Worm (Caenorhabditis elegans) whole organism, L1 larva: ENCODE measurements around the gene C07C7.3.

Experiments
- C16A3.4 ChIP-seq: fragments of 150-350 bp; optimal IDR thresholded peaks from 2 replicates; lab custom pipeline; 2014; ENCODE audit warnings: missing biosample characterization, missing genetic modification characterization
- aha-1 ChIP-seq: fragments of 150-350 bp; optimal IDR thresholded peaks from 2 replicates; lab custom pipeline; 2014; ENCODE audit warnings: missing biosample characterization, missing genetic modification characterization
- ama-1 ChIP-seq: fragments of 150-350 bp; optimal IDR thresholded peaks from 2 replicates; lab custom pipeline; 2014
- blmp-1 ChIP-seq: fragments of 150-350 bp; optimal IDR thresholded peaks from 2 replicates; lab custom pipeline; 2014; ENCODE audit warnings: missing biosample characterization, missing genetic modification characterization
- ceh-63 ChIP-seq: fragments of 200-800 bp; sonication (Bioruptor generic); optimal IDR thresholded peaks from 2 replicates; lab custom pipeline; 2018; ENCODE audit warnings: mild to moderate bottlenecking, missing genetic modification characterization, missing compliant biosample characterization
- ceh-88 ChIP-seq: fragments of 200-800 bp; sonication (Bioruptor generic); IDR thresholded peaks from 2 replicates; pipeline ENCODE4 v1.3.6; 2022; ENCODE audit warnings: missing genetic modification characterization, missing compliant biosample characterization
- ceh-90 ChIP-seq: sonication (generic microtip); optimal IDR thresholded peaks from 2 replicates; lab custom pipeline; 2016; ENCODE audit warnings: missing genetic modification characterization, missing compliant biosample characterization
- ces-1 ChIP-seq: fragments of 150-350 bp; optimal IDR thresholded peaks from 2 replicates; lab custom pipeline; 2014; ENCODE audit warnings: missing biosample characterization, missing genetic modification reagents, missing genetic modification characterization
- dpl-1 ChIP-seq, 3 experiments: fragments of 150-350 bp in 2 of 3; sonication (generic microtip) in 1 of 3; optimal IDR thresholded peaks; 2 replicates each; lab custom pipeline; 2014 to 2017; ENCODE audit warnings: missing biosample characterization in 3 of 3, missing genetic modification characterization in 3 of 3, missing genetic modification reagents in 3 of 3
- egl-27 ChIP-seq, 2 experiments: fragments of 150-350 bp in 1 of 2; sonication (generic microtip); optimal IDR thresholded peaks; 3 replicates each; lab custom pipeline; 2017 to 2018; ENCODE audit warnings: missing biosample characterization in 2 of 2, missing genetic modification characterization in 2 of 2, missing genetic modification reagents in 2 of 2
- elt-2 ChIP-seq: sonication (generic microtip); optimal IDR thresholded peaks from 2 replicates; lab custom pipeline; 2016; ENCODE audit warnings: missing genetic modification characterization, mild to moderate bottlenecking, inconsistent platforms, missing compliant biosample characterization, missing genetic modification reagents
- elt-3 ChIP-seq, 6 experiments: fragments of 150-350 bp in 1 of 6; sonication (generic microtip); optimal IDR thresholded peaks; 2 replicates each; lab custom pipeline; 2017 to 2018; ENCODE audit warnings: missing biosample characterization in 6 of 6, missing genetic modification characterization in 6 of 6, inconsistent platforms in 1 of 6
- ets-5 ChIP-seq: fragments of 200-800 bp; sonication (Bioruptor generic); IDR thresholded peaks from 2 replicates; pipeline ENCODE4 v1.3.6; 2022; ENCODE audit warnings: missing genetic modification characterization, missing compliant biosample characterization
- fkh-10 ChIP-seq: sonication (generic microtip); optimal IDR thresholded peaks from 2 replicates; lab custom pipeline; 2017; ENCODE audit warnings: missing biosample characterization, missing genetic modification reagents, missing genetic modification characterization
- fkh-4 ChIP-seq: sonication (generic microtip); optimal IDR thresholded peaks from 2 replicates; lab custom pipeline; 2016; ENCODE audit warnings: missing compliant biosample characterization, missing genetic modification characterization, borderline replicate concordance
- fos-1 ChIP-seq: fragments of 150-350 bp; optimal IDR thresholded peaks from 2 replicates; lab custom pipeline; 2014; ENCODE audit warnings: missing biosample characterization, missing genetic modification characterization
- hlh-4 ChIP-seq: sonication (generic microtip); optimal IDR thresholded peaks from 2 replicates; lab custom pipeline; 2016; ENCODE audit warnings: mild to moderate bottlenecking, missing genetic modification characterization, missing compliant biosample characterization
- irx-1 ChIP-seq: sonication (generic microtip); optimal IDR thresholded peaks from 2 replicates; lab custom pipeline; 2016; ENCODE audit warnings: missing genetic modification characterization, missing compliant biosample characterization
- jun-1 ChIP-seq: fragments of 150-350 bp; optimal IDR thresholded peaks from 2 replicates; lab custom pipeline; 2014; ENCODE audit warnings: missing biosample characterization, missing genetic modification reagents, missing genetic modification characterization
- lin-13 ChIP-seq: fragments of 150-350 bp; optimal IDR thresholded peaks from 2 replicates; lab custom pipeline; 2014; ENCODE audit warnings: missing biosample characterization, missing genetic modification reagents, missing genetic modification characterization
- lin-15B ChIP-seq: fragments of 150-350 bp; sonication (generic microtip); optimal IDR thresholded peaks from 3 replicates; lab custom pipeline; 2014; ENCODE audit warnings: missing biosample characterization, missing genetic modification characterization
- lin-39 ChIP-seq: fragments of 150-350 bp; optimal IDR thresholded peaks from 2 replicates; lab custom pipeline; 2014; ENCODE audit warnings: missing biosample characterization, missing genetic modification reagents, missing genetic modification characterization
- lir-3 ChIP-seq: sonication (generic microtip); optimal IDR thresholded peaks from 2 replicates; lab custom pipeline; 2016; ENCODE audit warnings: mild to moderate bottlenecking, missing genetic modification characterization, moderate library complexity, missing compliant biosample characterization; ENCODE audit not compliant: poor library complexity
- lsy-2 ChIP-seq, 2 experiments: fragments of 150-350 bp; optimal IDR thresholded peaks; 2 replicates each; lab custom pipeline; 2014; ENCODE audit warnings: missing biosample characterization in 2 of 2, missing genetic modification characterization in 2 of 2
- mab-9 ChIP-seq: fragments of 200-800 bp; sonication (Bioruptor generic); IDR thresholded peaks from 2 replicates; pipeline ENCODE4 v1.3.6; 2022; ENCODE audit warnings: missing genetic modification reagents, missing genetic modification characterization, missing compliant biosample characterization
- mdl-1 ChIP-seq, 2 experiments: fragments of 150-350 bp; optimal IDR thresholded peaks; 2 replicates each; lab custom pipeline; 2014 to 2017; ENCODE audit warnings: missing biosample characterization in 2 of 2, missing genetic modification characterization in 2 of 2, inconsistent platforms in 1 of 2
- mef-2 ChIP-seq: fragments of 150-350 bp; optimal IDR thresholded peaks from 2 replicates; lab custom pipeline; 2014; ENCODE audit warnings: missing biosample characterization, missing genetic modification characterization
- mep-1 ChIP-seq: fragments of 150-350 bp; optimal IDR thresholded peaks from 2 replicates; lab custom pipeline; 2014; ENCODE audit warnings: missing biosample characterization, missing genetic modification characterization
- nhr-19 ChIP-seq: fragments of 200-800 bp; sonication (Bioruptor generic); conservative IDR thresholded peaks from 2 replicates; pipeline ENCODE4 v1.3.6; 2022; ENCODE audit warnings: missing genetic modification characterization, missing compliant biosample characterization
- nhr-20 ChIP-seq: sonication (generic microtip); optimal IDR thresholded peaks from 2 replicates; lab custom pipeline; 2016; ENCODE audit warnings: mild to moderate bottlenecking, missing genetic modification characterization, missing compliant biosample characterization
- nhr-237 ChIP-seq: fragments of 150-350 bp; optimal IDR thresholded peaks from 2 replicates; lab custom pipeline; 2014; ENCODE audit warnings: missing biosample characterization, missing genetic modification characterization
- nhr-28 ChIP-seq: fragments of 150-350 bp; optimal IDR thresholded peaks from 2 replicates; lab custom pipeline; 2014; ENCODE audit warnings: missing biosample characterization, missing genetic modification characterization
- nhr-47 ChIP-seq: sonication (generic microtip); optimal IDR thresholded peaks from 2 replicates; lab custom pipeline; 2016; ENCODE audit warnings: mild to moderate bottlenecking, missing genetic modification characterization, moderate library complexity, missing compliant biosample characterization
- nhr-71 ChIP-seq: sonication (generic microtip); optimal IDR thresholded peaks from 2 replicates; lab custom pipeline; 2016; ENCODE audit warnings: mild to moderate bottlenecking, missing genetic modification characterization, moderate library complexity, missing compliant biosample characterization
- nhr-77 ChIP-seq: fragments of 150-350 bp; optimal IDR thresholded peaks from 2 replicates; lab custom pipeline; 2014; ENCODE audit warnings: missing biosample characterization, missing genetic modification characterization
- nhr-85 ChIP-seq: sonication (generic microtip); peaks from one replicate; lab custom pipeline; 2016; ENCODE audit warnings: missing genetic modification characterization, inconsistent platforms, missing compliant biosample characterization
- nhr-90 ChIP-seq: sonication (generic microtip); optimal IDR thresholded peaks from 2 replicates; lab custom pipeline; 2016; ENCODE audit warnings: mild to moderate bottlenecking, missing genetic modification characterization, missing compliant biosample characterization; ENCODE audit not compliant: poor library complexity
- pax-3 ChIP-seq: fragments of 200-800 bp; sonication (Bioruptor generic); optimal IDR thresholded peaks from 2 replicates; lab custom pipeline; 2018; ENCODE audit warnings: mild to moderate bottlenecking, missing genetic modification characterization, moderate library complexity, missing compliant biosample characterization
- pqm-1 ChIP-seq: sonication (generic microtip); optimal IDR thresholded peaks from 3 replicates; lab custom pipeline; 2017; ENCODE audit warnings: missing biosample characterization, missing genetic modification characterization
- rnt-1 ChIP-seq: sonication (generic microtip); optimal IDR thresholded peaks from 2 replicates; lab custom pipeline; 2016; ENCODE audit warnings: mild to moderate bottlenecking, missing genetic modification characterization, moderate library complexity, missing compliant biosample characterization
- skn-1 ChIP-seq: fragments of 150-350 bp; optimal IDR thresholded peaks from 2 replicates; lab custom pipeline; 2014; ENCODE audit warnings: missing biosample characterization, missing genetic modification characterization
- snpc-4 ChIP-seq: fragments of 150-350 bp; optimal IDR thresholded peaks from 2 replicates; lab custom pipeline; 2014; ENCODE audit warnings: missing biosample characterization, missing genetic modification characterization
- snu-23 ChIP-seq: sonication (generic microtip); optimal IDR thresholded peaks from 2 replicates; lab custom pipeline; 2016; ENCODE audit warnings: missing genetic modification characterization, missing compliant biosample characterization
- sox-4 ChIP-seq: sonication (generic microtip); optimal IDR thresholded peaks from 2 replicates; lab custom pipeline; 2016; ENCODE audit warnings: missing genetic modification characterization, missing compliant biosample characterization
- sup-37 ChIP-seq: fragments of 200-800 bp; sonication (Bioruptor generic); optimal IDR thresholded peaks from 2 replicates; lab custom pipeline; 2018; ENCODE audit warnings: mild to moderate bottlenecking, missing genetic modification characterization, missing compliant biosample characterization
- swsn-7 ChIP-seq: sonication (generic microtip); optimal IDR thresholded peaks from 2 replicates; lab custom pipeline; 2016; ENCODE audit warnings: missing genetic modification characterization, missing compliant biosample characterization
- tbx-2 ChIP-seq: sonication (generic microtip); optimal IDR thresholded peaks from 2 replicates; lab custom pipeline; 2016; ENCODE audit warnings: missing genetic modification characterization, missing compliant biosample characterization
- unc-130 ChIP-seq: fragments of 150-350 bp; optimal IDR thresholded peaks from 2 replicates; lab custom pipeline; 2017; ENCODE audit warnings: missing biosample characterization, missing genetic modification characterization, inconsistent platforms
- unc-98 ChIP-seq: fragments of 200-800 bp; sonication (Bioruptor generic); IDR thresholded peaks from 2 replicates; pipeline ENCODE4 v1.3.6; 2022; ENCODE audit warnings: missing genetic modification characterization, missing compliant biosample characterization
- xbp-1 ChIP-seq: sonication (generic microtip); optimal IDR thresholded peaks from 2 replicates; lab custom pipeline; 2016; ENCODE audit warnings: missing genetic modification characterization, missing compliant biosample characterization
- ztf-11 ChIP-seq, 2 experiments: sonication (generic microtip); optimal IDR thresholded peaks; 2 replicates each; lab custom pipeline; 2016 to 2017; ENCODE audit warnings: missing genetic modification characterization in 2 of 2, missing biosample characterization in 1 of 2, missing compliant biosample characterization in 1 of 2
- ztf-4 ChIP-seq: fragments of 150-350 bp; optimal IDR thresholded peaks from 2 replicates; lab custom pipeline; 2014; ENCODE audit warnings: missing biosample characterization, missing genetic modification characterization

The C07C7.3 gene

ce11 chrIV:9196755-9197154 lies 30.9 kb downstream of the C07C7.3 start (continued):
- TF ChIP-seq lin-15B (tag; lab: Kevin White, UChicago), result peak; percentile 1
- TF ChIP-seq hlh-4 (tag; lab: Kevin White, UChicago), result no peak
- no peak for TF ChIP-seq ceh-63 (GFP tag; lab: Kevin White, UChicago)
- TF ChIP-seq rnt-1 (tag; lab: Kevin White, UChicago), result peak; percentile 79
- TF ChIP-seq aha-1 (tag; lab: Kevin White, UChicago), result no peak
- TF ChIP-seq snpc-4 (tag; lab: Kevin White, UChicago), result peak; percentile 56
- TF ChIP-seq ztf-11 (tag; optimal IDR thresholded peaks at IDR 0.05; lab: Kevin White, UChicago), result no peak
- peak; percentile 72 for TF ChIP-seq jun-1 (tag; lab: Kevin White, UChicago)
- peak; percentile 16 for TF ChIP-seq lir-3 (tag; lab: Kevin White, UChicago)
- no peak for TF ChIP-seq nhr-28
- peak; percentile 91 for TF ChIP-seq fkh-10 (GFP tag; lab: Kevin White, UChicago)
- TF ChIP-seq unc-130, result no peak
- peak; percentile 20 for TF ChIP-seq fkh-4 (tag; lab: Kevin White, UChicago)
- TF ChIP-seq tbx-2, result peak; percentile 77
- TF ChIP-seq mab-9 (GFP tag; lab: Robert Waterston, UW), result no peak
- TF ChIP-seq C16A3.4 (tag; lab: Kevin White, UChicago), result no peak
- peak; percentile 30 for TF ChIP-seq ces-1 (GFP tag; lab: Kevin White, UChicago)
- peak in 1 of 3 experiments; percentile 25 for TF ChIP-seq dpl-1 (GFP tag; optimal IDR thresholded peaks at IDR 0.05; lab: Kevin White, UChicago)
- no peak for TF ChIP-seq sox-4 (tag; lab: Kevin White, UChicago)
- TF ChIP-seq skn-1 (tag; lab: Kevin White, UChicago), result peak; percentile 52

ce11 chrIV:9198136-9198535 lies 32.3 kb downstream of the C07C7.3 start:
- TF ChIP-seq elt-2 (tag; lab: Kevin White, UChicago) (peak; percentile 77), nhr-47 (peak; percentile 55), C16A3.4 (tag; lab: Kevin White, UChicago) (peak; percentile 74), irx-1 (tag; lab: Kevin White, UChicago) (peak; percentile 34), ceh-90 (tag; lab: Kevin White, UChicago) (no peak), sup-37 (GFP tag; lab: Kevin White, UChicago) (no peak), swsn-7 (tag; lab: Kevin White, UChicago) (peak; percentile 34), lin-15B (tag; lab: Kevin White, UChicago) (no peak), snu-23 (GFP tag; lab: Kevin White, UChicago) (peak; percentile 88), nhr-90 (peak; percentile 90), lin-13 (GFP tag; lab: Kevin White, UChicago) (peak; percentile 13), lsy-2 (tag; optimal IDR thresholded peaks at IDR 0.05; lab: Kevin White, UChicago) (peak; percentile 21 to 65), mdl-1 (tag; optimal IDR thresholded peaks at IDR 0.05; lab: Kevin White, UChicago) (peak in 1 of 2 experiments; percentile 78), nhr-20 (tag; lab: Kevin White, UChicago) (peak; percentile 92), blmp-1 (tag; lab: Kevin White, UChicago) (peak; percentile 93), ets-5 (no peak), ztf-11 (tag; optimal IDR thresholded peaks at IDR 0.05; lab: Kevin White, UChicago) (no peak), unc-130 (peak; percentile 23), nhr-237 (no peak), egl-27 (tag; optimal IDR thresholded peaks at IDR 0.05; lab: Kevin White, UChicago) (no peak), mef-2 (tag; lab: Kevin White, UChicago) (no peak), fos-1 (tag; lab: Kevin White, UChicago) (peak; percentile 60), mep-1 (tag; lab: Kevin White, UChicago) (peak; percentile 72), pqm-1 (tag; lab: Kevin White, UChicago) (no peak), ama-1 (lab: Kevin White, UChicago) (peak; percentile 17), nhr-71 (tag; lab: Kevin White, UChicago) (peak; percentile 90), xbp-1 (tag; lab: Kevin White, UChicago) (peak; percentile 30), lin-39 (tag; lab: Kevin White, UChicago) (no peak), tbx-2 (peak; percentile 74), lir-3 (tag; lab: Kevin White, UChicago) (peak; percentile 7), nhr-85 (peak; percentile 97), elt-3 (tag; optimal IDR thresholded peaks at IDR 0.05; lab: Kevin White, UChicago) (peak in 4 of 6 experiments; percentile 79 to 96 (median 84)), ztf-4 (tag; lab: Kevin White, UChicago) (peak; percentile 36), nhr-19 (peak; percentile 84), unc-98 (GFP tag; lab: Robert Waterston, UW) (no peak), pax-3 (tag; lab: Kevin White, UChicago) (no peak), nhr-77 (tag; lab: Kevin White, UChicago) (no peak), ceh-88 (no peak)
